Worm (Caenorhabditis elegans) whole organism, L4/young adult: ENCODE results near the gene srz-100.

Experiments
- W03F9.2 ChIP-seq: fragments of 150-350 bp; optimal IDR thresholded peaks from 2 replicates; lab custom pipeline; 2014; ENCODE audit warnings: missing biosample characterization, missing genetic modification characterization
- him-1 ChIP-seq: sonication (generic microtip); optimal IDR thresholded peaks from 2 replicates; lab custom pipeline; 2016; ENCODE audit warnings: missing genotype, missing genetic modification reagents, missing genetic modification characterization, missing compliant biosample characterization

DNA sequence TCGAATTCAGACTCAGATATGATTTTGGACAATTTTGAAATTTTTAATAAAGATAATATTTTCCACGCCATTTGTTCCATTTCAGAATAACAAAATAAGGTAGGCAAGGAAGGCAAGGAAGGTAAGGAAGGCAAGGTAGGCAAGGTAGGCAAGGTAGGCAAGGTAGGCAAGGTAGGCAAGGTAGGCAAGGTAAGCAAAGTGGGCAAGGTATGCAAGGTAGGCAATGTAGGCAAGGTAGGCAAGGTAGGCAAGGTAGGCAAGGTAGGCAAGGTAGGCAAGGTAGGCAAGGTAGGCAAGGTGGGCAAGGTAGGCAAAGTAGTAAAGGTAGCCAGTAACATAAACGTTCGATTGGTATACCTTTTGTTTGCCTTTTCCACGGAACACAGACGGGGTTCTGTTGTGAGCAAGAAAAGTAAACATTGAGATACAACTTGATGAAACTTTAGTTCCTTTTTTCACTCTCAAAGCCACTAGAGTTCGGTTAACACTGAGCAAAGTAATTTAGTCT is 31.9 kb upstream of the srz-100 start, which contains the start of gene Y70C5C.1:
- TF ChIP-seq him-1 (tag; lab: Kevin White, UChicago) (no peak), W03F9.2 (tag; lab: Kevin White, UChicago) (no peak)
